Worm (Caenorhabditis elegans) whole organism, L2 larva: ENCODE results near the gene trul-1.
A peak's percentile ranks its signal among the peaks of the same experiment; 100 is the strongest.

Experiments used
- C34F6.9 ChIP-seq: fragments of 150-350 bp; optimal IDR thresholded peaks from 2 replicates; lab custom pipeline; 2014; ENCODE audit warnings: missing biosample characterization, missing genetic modification characterization
- alr-1 ChIP-seq: fragments of 150-350 bp; optimal IDR thresholded peaks from 2 replicates; lab custom pipeline; 2014; ENCODE audit warnings: missing biosample characterization, missing genetic modification characterization
- ama-1 ChIP-seq: fragments of 150-350 bp; optimal IDR thresholded peaks from 2 replicates; lab custom pipeline; 2018; ENCODE audit warnings: inconsistent platforms
- blmp-1 ChIP-seq: sonication (generic microtip); optimal IDR thresholded peaks from 2 replicates; lab custom pipeline; 2017; ENCODE audit warnings: missing genetic modification characterization, mild to moderate bottlenecking, missing compliant biosample characterization, antibody characterized with exemption, moderate library complexity; ENCODE audit not compliant: insufficient read depth
- ceh-82 ChIP-seq: fragments of 150-350 bp; optimal IDR thresholded peaks from 2 replicates; lab custom pipeline; 2014; ENCODE audit warnings: missing biosample characterization, missing genetic modification characterization
- crh-2 ChIP-seq: sonication (generic microtip); optimal IDR thresholded peaks from 2 replicates; lab custom pipeline; 2017; ENCODE audit warnings: missing biosample characterization, missing genetic modification characterization
- elt-1 ChIP-seq: fragments of 150-350 bp; optimal IDR thresholded peaks from 2 replicates; lab custom pipeline; 2014; ENCODE audit warnings: missing biosample characterization, missing genetic modification characterization
- elt-3 ChIP-seq: sonication (generic microtip); optimal IDR thresholded peaks from 2 replicates; lab custom pipeline; 2017; ENCODE audit warnings: missing biosample characterization, missing genetic modification characterization
- fos-1 ChIP-seq: fragments of 150-350 bp; optimal IDR thresholded peaks from 2 replicates; lab custom pipeline; 2014; ENCODE audit warnings: missing biosample characterization, missing genetic modification characterization
- gmeb-1 ChIP-seq: fragments of 150-350 bp; optimal IDR thresholded peaks from 2 replicates; lab custom pipeline; 2014; ENCODE audit warnings: missing biosample characterization, missing genetic modification characterization
- lin-11 ChIP-seq: fragments of 150-350 bp; sonication (generic microtip); optimal IDR thresholded peaks from 2 replicates; lab custom pipeline; 2014; ENCODE audit warnings: missing biosample characterization, missing genetic modification characterization, inconsistent platforms, mixed read lengths
- lin-13 ChIP-seq: fragments of 150-350 bp; optimal IDR thresholded peaks from 2 replicates; lab custom pipeline; 2014; ENCODE audit warnings: missing biosample characterization, missing genetic modification reagents, missing genetic modification characterization
- lin-39 ChIP-seq: fragments of 150-350 bp; optimal IDR thresholded peaks from 2 replicates; lab custom pipeline; 2014; ENCODE audit warnings: missing biosample characterization, missing genetic modification reagents, missing genetic modification characterization
- lsy-2 ChIP-seq, 2 experiments: fragments of 150-350 bp in 1 of 2; sonication (generic microtip) in 1 of 2; optimal IDR thresholded peaks; 2 replicates each; lab custom pipeline; 2014 to 2017; ENCODE audit warnings: missing biosample characterization in 2 of 2, missing genetic modification characterization in 2 of 2
- nhr-11 ChIP-seq: fragments of 150-350 bp; optimal IDR thresholded peaks from 2 replicates; lab custom pipeline; 2014; ENCODE audit warnings: missing biosample characterization, missing genetic modification characterization
- nhr-21 ChIP-seq: fragments of 150-350 bp; optimal IDR thresholded peaks from 2 replicates; lab custom pipeline; 2014; ENCODE audit warnings: missing biosample characterization, missing genetic modification characterization
- nhr-23 ChIP-seq: fragments of 150-350 bp; optimal IDR thresholded peaks from 2 replicates; lab custom pipeline; 2014; ENCODE audit warnings: missing biosample characterization, missing genetic modification reagents, missing genetic modification characterization
- nhr-77 ChIP-seq: fragments of 150-350 bp; optimal IDR thresholded peaks from 2 replicates; lab custom pipeline; 2014; ENCODE audit warnings: missing biosample characterization, missing genetic modification characterization
- peb-1 ChIP-seq: fragments of 150-350 bp; optimal IDR thresholded peaks from 2 replicates; lab custom pipeline; 2014; ENCODE audit warnings: missing biosample characterization, missing genetic modification characterization
- skn-1 ChIP-seq: sonication (generic microtip); optimal IDR thresholded peaks from 2 replicates; lab custom pipeline; 2017; ENCODE audit warnings: missing biosample characterization, missing genetic modification characterization
- sma-3 ChIP-seq: sonication (generic microtip); optimal IDR thresholded peaks from 2 replicates; lab custom pipeline; 2016; ENCODE audit warnings: missing genetic modification reagents, missing genetic modification characterization, missing compliant biosample characterization
- sma-9 ChIP-seq, 2 experiments: fragments of 150-350 bp in 1 of 2; sonication (generic microtip) in 1 of 2; optimal IDR thresholded peaks; 2 replicates each; lab custom pipeline; 2014 to 2016; ENCODE audit warnings: missing genetic modification characterization in 2 of 2, mild to moderate bottlenecking in 1 of 2, missing biosample characterization in 1 of 2, missing compliant biosample characterization in 1 of 2, missing genetic modification reagents in 1 of 2, moderate library complexity in 1 of 2
- snpc-4 ChIP-seq: fragments of 150-350 bp; optimal IDR thresholded peaks from 2 replicates; lab custom pipeline; 2014; ENCODE audit warnings: missing biosample characterization, missing genetic modification characterization
- unc-55 ChIP-seq: fragments of 150-350 bp; sonication (generic microtip); optimal IDR thresholded peaks from 3 replicates; lab custom pipeline; 2014; ENCODE audit warnings: missing biosample characterization, missing genetic modification reagents, missing genetic modification characterization
- unc-62 ChIP-seq: fragments of 150-350 bp; optimal IDR thresholded peaks from 2 replicates; lab custom pipeline; 2014; ENCODE audit warnings: missing biosample characterization, missing genetic modification reagents, missing genetic modification characterization
- ztf-1 ChIP-seq: fragments of 200-800 bp; sonication (Bioruptor generic); conservative IDR thresholded peaks from 2 replicates; pipeline ENCODE4 v1.3.6; 2022; ENCODE audit warnings: missing genetic modification characterization, missing compliant biosample characterization
- ztf-11 ChIP-seq: sonication (generic microtip); optimal IDR thresholded peaks from 2 replicates; lab custom pipeline; 2017; ENCODE audit warnings: missing biosample characterization, missing genetic modification characterization
- ztf-4 ChIP-seq: fragments of 150-350 bp; optimal IDR thresholded peaks from 2 replicates; lab custom pipeline; 2014; ENCODE audit warnings: missing biosample characterization, missing genetic modification characterization

The trul-1 gene

DNA sequence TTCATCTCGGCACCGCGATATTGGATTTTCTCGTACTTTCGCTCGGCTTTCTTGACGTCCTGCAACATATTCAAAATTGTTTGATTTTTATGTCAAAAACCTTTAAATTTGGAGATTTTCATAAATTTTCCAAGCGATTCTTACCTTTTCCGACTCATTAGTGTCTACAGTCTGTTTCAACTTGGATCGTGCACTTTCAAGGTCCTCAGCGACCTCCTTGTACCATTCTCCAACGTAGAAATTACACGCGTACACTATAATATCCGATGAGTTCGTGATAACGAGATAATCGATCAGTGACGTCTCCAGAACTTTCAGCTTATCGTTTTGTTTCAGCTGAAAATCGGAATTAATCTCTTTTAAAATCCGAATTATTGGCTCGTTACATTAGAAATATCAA, 34.6 kb downstream of the trul-1 start:
- TF ChIP-seq ztf-1 (GFP tag; lab: Robert Waterston, UW) (no peak), lsy-2 (tag; optimal IDR thresholded peaks at IDR 0.05; lab: Kevin White, UChicago) (no peak), nhr-21 (tag; lab: Kevin White, UChicago) (no peak), nhr-11 (tag; lab: Kevin White, UChicago) (no peak), ztf-4 (no peak), ama-1 (lab: Kevin White, UChicago) (no peak), nhr-23 (no peak), lin-11 (tag; lab: Kevin White, UChicago) (no peak), C34F6.9 (tag; lab: Kevin White, UChicago) (no peak), elt-1 (tag; lab: Kevin White, UChicago) (no peak), sma-9 (GFP tag; optimal IDR thresholded peaks at IDR 0.05; lab: Kevin White, UChicago) (no peak), sma-9 (tag; optimal IDR thresholded peaks at IDR 0.05; lab: Kevin White, UChicago) (no peak), nhr-77 (tag; lab: Kevin White, UChicago) (no peak), sma-3 (GFP tag; lab: Kevin White, UChicago) (no peak), blmp-1 (no peak), ceh-82 (tag; lab: Kevin White, UChicago) (no peak), unc-55 (no peak), peb-1 (tag; lab: Kevin White, UChicago) (no peak), ztf-11 (no peak)
- TF ChIP-seq, all 48 proteins: peak for 0

ce11 chrII:240043-240442, 42.3 kb downstream of the trul-1 start:
- TF ChIP-seq sma-9 (GFP tag; optimal IDR thresholded peaks at IDR 0.05; lab: Kevin White, UChicago) (no peak), sma-9 (tag; optimal IDR thresholded peaks at IDR 0.05; lab: Kevin White, UChicago) (no peak), lsy-2 (tag; optimal IDR thresholded peaks at IDR 0.05; lab: Kevin White, UChicago) (no peak), ceh-82 (tag; lab: Kevin White, UChicago) (no peak), crh-2 (peak; percentile 47), snpc-4 (tag; lab: Kevin White, UChicago) (no peak), nhr-21 (tag; lab: Kevin White, UChicago) (no peak), alr-1 (tag; lab: Kevin White, UChicago) (no peak), elt-3 (tag; lab: Kevin White, UChicago) (no peak), gmeb-1 (peak; percentile 18), skn-1 (peak; percentile 88), fos-1 (tag; lab: Kevin White, UChicago) (peak; percentile 95), lin-13 (no peak)

ce11 chrII:237721-238120, 44.7 kb downstream of the trul-1 start, which contains the start of gene laat-1:
TSS of gene laat-1 (minus strand) at chrII:237821.
- TF ChIP-seq lin-39 (tag; lab: Kevin White, UChicago), result no peak
- TF ChIP-seq ceh-82 (tag; lab: Kevin White, UChicago), result no peak
- no peak for TF ChIP-seq lsy-2 (tag; optimal IDR thresholded peaks at IDR 0.05; lab: Kevin White, UChicago)
- TF ChIP-seq unc-62 (GFP tag; lab: Kevin White, UChicago), result no peak

DNA sequence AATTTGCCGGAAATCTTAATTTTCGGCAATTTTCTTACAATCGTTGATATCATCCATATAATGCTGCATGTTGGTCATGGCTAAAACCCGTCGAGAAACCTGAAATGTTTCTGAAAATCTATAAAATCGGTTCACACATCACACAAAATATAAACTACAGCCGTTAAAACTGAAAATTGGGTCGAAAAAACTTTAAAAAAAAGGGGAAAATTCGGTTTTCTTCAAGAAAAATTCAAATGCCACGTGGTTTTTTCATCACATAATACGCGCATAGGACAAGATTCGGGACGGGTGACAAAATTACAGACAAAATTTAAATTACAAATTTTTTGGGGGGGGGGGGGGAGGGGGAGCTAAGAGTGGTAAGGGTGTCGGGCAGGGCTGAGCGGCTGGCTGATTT, 49.7 kb downstream of the trul-1 start, which contains the start of gene Y43H11AL.1:
TSS of gene Y43H11AL.1 (minus strand) at position 101 of the 400 bp plus-strand sequence.
- no peak for TF ChIP-seq sma-9 (GFP tag; optimal IDR thresholded peaks at IDR 0.05; lab: Kevin White, UChicago)
- TF ChIP-seq sma-9 (tag; optimal IDR thresholded peaks at IDR 0.05; lab: Kevin White, UChicago), result no peak
- TF ChIP-seq unc-55, result no peak
- no peak for TF ChIP-seq blmp-1
